Fruit fly (Drosophila melanogaster): ENCODE results near the gene CG5984.
A peak's percentile ranks its signal among the peaks of the same experiment; 100 is the strongest.

DNA sequence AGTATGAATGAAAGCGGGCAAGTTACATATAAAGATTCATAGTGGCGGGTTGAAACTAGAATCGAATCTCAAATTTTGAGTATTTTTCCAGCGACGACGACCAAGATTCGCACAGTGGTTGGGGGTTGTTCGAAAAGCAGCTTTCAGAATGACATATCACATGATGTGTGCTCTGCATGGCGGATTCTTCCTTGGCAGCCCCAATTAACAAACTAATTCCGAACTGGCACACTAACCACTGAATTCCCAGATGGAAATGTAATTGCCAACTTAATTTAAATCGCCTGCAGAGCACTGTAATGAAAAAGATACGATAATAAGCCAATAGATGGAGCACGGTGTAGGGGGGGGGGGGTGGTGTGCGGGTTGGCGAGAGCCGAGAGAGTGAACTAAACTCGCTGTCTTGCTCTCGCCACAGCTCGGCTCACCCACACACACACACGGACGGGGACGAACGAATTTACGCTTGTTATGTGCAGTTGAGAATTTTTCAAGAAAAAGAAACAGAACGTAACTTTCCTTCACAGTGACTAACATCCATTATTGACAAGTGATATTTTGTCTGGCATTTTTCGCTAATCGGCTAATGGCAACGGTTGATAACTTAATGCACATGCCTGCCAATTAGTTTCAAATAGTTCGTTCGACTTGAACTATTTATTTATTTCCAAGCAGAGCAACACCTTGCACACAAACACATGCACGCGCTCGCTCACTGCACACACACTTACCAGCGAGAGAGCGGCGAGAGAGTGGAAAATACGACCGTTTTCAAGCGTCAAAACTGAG, 33.4 kb upstream of the CG5984 start:
- peak; percentile 92 for TF ChIP-seq Six4 (GFP tag; optimal IDR thresholded peaks at IDR 0.05)
- peak; percentile 97 for TF ChIP-seq CG17328 (GFP tag; IDR thresholded peaks at IDR 0.05)
- TF ChIP-seq sr (GFP tag; IDR thresholded peaks at IDR 0.05): peak; percentile 90
- peak; percentile 96 for TF ChIP-seq E2f1 (GFP tag; IDR thresholded peaks at IDR 0.05)
- peak; percentile 89 for TF ChIP-seq YL-1 (GFP tag; optimal IDR thresholded peaks at IDR 0.05)
- TF ChIP-seq CG2199 (GFP tag; IDR thresholded peaks at IDR 0.05): peak; percentile 96; the same call in 2 of the 3 replicates
- peak; percentile 97 for TF ChIP-seq CG16815 (GFP tag; optimal IDR thresholded peaks at IDR 0.05)
- TF ChIP-seq ato (GFP tag; IDR thresholded peaks at IDR 0.05; ENCODE audit: partially characterized antibody): 0 out of 2 replicates have a peak, but pooled peaks have one; percentile 12
- TF ChIP-seq dpn (GFP tag; optimal IDR thresholded peaks at IDR 0.05): peak; percentile 92 to 98
- TF ChIP-seq CG5245 (GFP tag; optimal IDR thresholded peaks at IDR 0.05): peak; percentile 92
- peak; percentile 91 for TF ChIP-seq dimm (GFP tag; IDR thresholded peaks at IDR 0.05)
- TF ChIP-seq dysf (GFP tag; IDR thresholded peaks at IDR 0.05): peak; percentile 97
